Fruit fly (Drosophila melanogaster) whole organism, embryonic: Measurements from ENCODE around the gene Cby.

Experiments
- CG10366 ChIP-seq: fragments of 200-800 bp; sonication (Bioruptor generic); IDR thresholded peaks from 2 replicates; pipeline ENCODE4 v1.3.6; 2022; ENCODE audit warnings: missing biosample characterization, missing genetic modification characterization
- CG12236 ChIP-seq: fragments of 200-800 bp; sonication (Bioruptor generic); optimal IDR thresholded peaks from 2 replicates; lab custom pipeline; 2016; ENCODE audit warnings: missing biosample characterization, missing genetic modification characterization
- CG1233 ChIP-seq: fragments of 200-800 bp; sonication (Bioruptor generic); optimal IDR thresholded peaks from 4 replicates; lab custom pipeline; 2018; ENCODE audit warnings: missing biosample characterization, mild to moderate bottlenecking, missing genetic modification characterization
- CG14710 ChIP-seq: fragments of 200-800 bp; sonication (Bioruptor generic); optimal IDR thresholded peaks from 3 replicates; lab custom pipeline; 2019; ENCODE audit warnings: missing biosample characterization, mild to moderate bottlenecking, missing genetic modification characterization, moderate library complexity
- CG14965 ChIP-seq: fragments of 200-800 bp; sonication (Bioruptor generic); optimal IDR thresholded peaks from 2 replicates; lab custom pipeline; 2016; ENCODE audit warnings: missing biosample characterization, missing genetic modification characterization, borderline replicate concordance
- CG15479 ChIP-seq: fragments of 200-800 bp; sonication (Bioruptor generic); optimal IDR thresholded peaks from 3 replicates; lab custom pipeline; 2019; ENCODE audit warnings: missing biosample characterization, mild to moderate bottlenecking, missing genetic modification characterization, moderate library complexity
- CG15601 ChIP-seq: fragments of 200-800 bp; sonication (Bioruptor generic); optimal IDR thresholded peaks from 3 replicates; lab custom pipeline; 2019; ENCODE audit warnings: missing biosample characterization, mild to moderate bottlenecking, missing genetic modification characterization, moderate library complexity
- CG15696 ChIP-seq: fragments of 200-800 bp; sonication (Bioruptor generic); optimal IDR thresholded peaks from 2 replicates; lab custom pipeline; 2019; ENCODE audit warnings: missing biosample characterization, mild to moderate bottlenecking, missing genetic modification characterization, moderate library complexity
- CG17568 ChIP-seq: fragments of 200-800 bp; sonication (Bioruptor generic); optimal IDR thresholded peaks from 2 replicates; lab custom pipeline; 2018; ENCODE audit warnings: missing biosample characterization, mild to moderate bottlenecking, missing genetic modification characterization, moderate library complexity
- CG17612 ChIP-seq: fragments of 200-800 bp; sonication (Bioruptor generic); IDR thresholded peaks from 2 replicates; pipeline ENCODE4 v1.3.6; 2022; ENCODE audit warnings: missing biosample characterization, missing genetic modification characterization
- CG17802 ChIP-seq: fragments of 200-800 bp; sonication (Bioruptor generic); optimal IDR thresholded peaks from 2 replicates; lab custom pipeline; 2018; ENCODE audit warnings: missing biosample characterization, mild to moderate bottlenecking, missing genetic modification characterization, moderate library complexity
- CG31365 ChIP-seq: fragments of 200-800 bp; sonication (Bioruptor generic); optimal IDR thresholded peaks from 2 replicates; lab custom pipeline; 2018; ENCODE audit warnings: missing biosample characterization, mild to moderate bottlenecking, missing genetic modification characterization
- CG32532 ChIP-seq: fragments of 200-800 bp; sonication (Bioruptor generic); IDR thresholded peaks from 2 replicates; pipeline ENCODE4 v1.3.6; 2022; ENCODE audit warnings: missing biosample characterization, missing genetic modification characterization
- CG32772 ChIP-seq: fragments of 200-800 bp; sonication (Bioruptor generic); IDR thresholded peaks from 2 replicates; pipeline ENCODE4 v1.3.6; 2022; ENCODE audit warnings: missing biosample characterization, missing genetic modification characterization
- CG33557 ChIP-seq: fragments of 200-800 bp; sonication (Bioruptor generic); optimal IDR thresholded peaks from 2 replicates; lab custom pipeline; 2019; ENCODE audit warnings: missing biosample characterization, mild to moderate bottlenecking, missing genetic modification characterization, moderate library complexity
- CG3726 ChIP-seq: fragments of 200-800 bp; sonication (Bioruptor generic); IDR thresholded peaks from 3 replicates; pipeline ENCODE4, ENCODE4 v1.3.6; 2022; ENCODE audit warnings: missing biosample characterization, missing genetic modification characterization
- CG42726 ChIP-seq: fragments of 200-800 bp; sonication (Bioruptor generic); IDR thresholded peaks from 2 replicates; pipeline ENCODE4 v1.3.6; 2022; ENCODE audit warnings: missing biosample characterization, missing genetic modification characterization; ENCODE audit not compliant: partially characterized antibody
- CG4617 ChIP-seq: fragments of 200-800 bp; sonication (Bioruptor generic); optimal IDR thresholded peaks from 3 replicates; lab custom pipeline; 2016; ENCODE audit warnings: missing biosample characterization, missing genetic modification characterization, borderline replicate concordance
- CG6813 ChIP-seq: fragments of 200-800 bp; sonication (Bioruptor generic); optimal IDR thresholded peaks from 2 replicates; lab custom pipeline; 2017; ENCODE audit warnings: missing biosample characterization, missing genetic modification characterization, mild to moderate bottlenecking, moderate library complexity, missing genetic modification reagents
- CG7786 ChIP-seq: fragments of 200-800 bp; sonication (Bioruptor generic); optimal IDR thresholded peaks from 2 replicates; lab custom pipeline; 2016; ENCODE audit warnings: missing biosample characterization, missing genetic modification characterization
- CG8290 ChIP-seq, 3 experiments: fragments of 200-800 bp; sonication (Bioruptor generic); optimal IDR thresholded peaks; 2 replicates each; lab custom pipeline; 2016 to 2019; ENCODE audit warnings: missing biosample characterization in 3 of 3, missing genetic modification characterization in 3 of 3, mild to moderate bottlenecking in 2 of 3, moderate library complexity in 1 of 3
- CG8388 ChIP-seq: fragments of 200-800 bp; sonication (Bioruptor generic); optimal IDR thresholded peaks from 2 replicates; lab custom pipeline; 2019; ENCODE audit warnings: missing biosample characterization, mild to moderate bottlenecking, missing genetic modification characterization, moderate library complexity
- CG9932 ChIP-seq: fragments of 200-800 bp; sonication (Bioruptor generic); IDR thresholded peaks from 2 replicates; pipeline ENCODE4 v1.3.6; 2022; ENCODE audit warnings: missing biosample characterization, missing genetic modification characterization
- Deaf1 ChIP-seq: fragments of 200-800 bp; optimal IDR thresholded peaks from 3 replicates; lab custom pipeline; 2019; ENCODE audit warnings: missing biosample characterization, mild to moderate bottlenecking, missing genetic modification characterization, moderate library complexity
- Drgx ChIP-seq: fragments of 200-800 bp; sonication (Bioruptor generic); IDR thresholded peaks from 2 replicates; pipeline ENCODE4 v1.3.6; 2022; ENCODE audit warnings: missing biosample characterization, missing genetic modification characterization
- Hr51 ChIP-seq, 2 experiments: fragments of 200-800 bp; sonication (Bioruptor generic); optimal IDR thresholded peaks; 2 replicates in 1 of 2; 3 replicates in 1 of 2; lab custom pipeline; 2016 to 2018; ENCODE audit warnings: missing biosample characterization in 2 of 2, missing genetic modification characterization in 2 of 2, mild to moderate bottlenecking in 1 of 2, moderate library complexity in 1 of 2
- MBD-R2 ChIP-seq: fragments of 200-800 bp; sonication (Bioruptor generic); IDR thresholded peaks from 2 replicates; pipeline ENCODE4 v1.3.6; 2022; ENCODE audit warnings: missing biosample characterization, missing genetic modification characterization
- Med ChIP-seq: fragments of 200-800 bp; sonication (Bioruptor generic); peaks from one replicate; lab custom pipeline; 2016; ENCODE audit warnings: missing biosample characterization, missing genetic modification characterization, mild to moderate bottlenecking, inconsistent platforms, moderate library complexity
- NfI ChIP-seq: fragments of 200-800 bp; sonication (Bioruptor generic); optimal IDR thresholded peaks from 3 replicates; lab custom pipeline; 2018; ENCODE audit warnings: missing biosample characterization, mild to moderate bottlenecking, missing genetic modification characterization, moderate library complexity
- PHDP ChIP-seq: fragments of 200-800 bp; sonication (Bioruptor generic); optimal IDR thresholded peaks from 3 replicates; lab custom pipeline; 2018; ENCODE audit warnings: missing biosample characterization, mild to moderate bottlenecking, missing genetic modification characterization, moderate library complexity
- Sin3A ChIP-seq: fragments of >200 bp; optimal IDR thresholded peaks from 2 replicates; lab custom pipeline; 2018
- Spps ChIP-seq: fragments of 200-800 bp; sonication (Bioruptor generic); optimal IDR thresholded peaks from 2 replicates; lab custom pipeline; 2018; ENCODE audit warnings: missing biosample characterization, mild to moderate bottlenecking, missing genetic modification characterization
- eve ChIP-seq, 2 experiments: fragments of >200 bp; optimal IDR thresholded peaks; 2 replicates each; lab custom pipeline; 2017; ENCODE audit warnings: missing biosample characterization in 2 of 2, missing genetic modification characterization in 2 of 2
- exex ChIP-seq: fragments of 200-800 bp; sonication (Bioruptor generic); optimal IDR thresholded peaks from 4 replicates; lab custom pipeline; 2018; ENCODE audit warnings: missing biosample characterization, mild to moderate bottlenecking, missing genetic modification characterization, moderate library complexity
- eyg ChIP-seq: fragments of 200-800 bp; sonication (Bioruptor generic); optimal IDR thresholded peaks from 3 replicates; lab custom pipeline; 2016; ENCODE audit warnings: missing biosample characterization, missing genetic modification characterization
- gce ChIP-seq: fragments of 200-800 bp; sonication (Bioruptor generic); IDR thresholded peaks from 3 replicates; pipeline ENCODE4 v1.3.6; 2022; ENCODE audit warnings: missing biosample characterization, missing genetic modification characterization
- jing ChIP-seq: fragments of 200-800 bp; sonication (Bioruptor generic); optimal IDR thresholded peaks from 2 replicates; lab custom pipeline; 2018; ENCODE audit warnings: missing biosample characterization, mild to moderate bottlenecking, missing genetic modification characterization
- kni ChIP-seq: fragments of 200-800 bp; sonication (Bioruptor generic); optimal IDR thresholded peaks from 3 replicates; lab custom pipeline; 2017; ENCODE audit warnings: mild to moderate bottlenecking, missing biosample characterization, missing genetic modification reagents, missing genetic modification characterization
- nerfin-2 ChIP-seq: fragments of 200-800 bp; sonication (Bioruptor generic); IDR thresholded peaks from 2 replicates; pipeline ENCODE4 v1.3.6; 2022; ENCODE audit warnings: missing biosample characterization, missing genetic modification characterization; ENCODE audit not compliant: partially characterized antibody
- prd ChIP-seq, 3 experiments: fragments of >200 bp in 2 of 3; fragments of 200-800 bp in 1 of 3; sonication (Bioruptor generic) in 1 of 3; optimal IDR thresholded peaks in 2 of 3; IDR thresholded peaks in 1 of 3; 2 replicates in 2 of 3; 3 replicates in 1 of 3; pipeline versions ENCODE4 v1.3.6 to Lab custom; 2017 to 2022; ENCODE audit warnings: missing biosample characterization in 1 of 3, missing genetic modification characterization in 1 of 3
- ranshi ChIP-seq: fragments of 200-800 bp; sonication (Bioruptor generic); IDR thresholded peaks from 2 replicates; pipeline ENCODE4 v1.3.6; 2022; ENCODE audit warnings: missing biosample characterization, missing genetic modification characterization
- row ChIP-seq: fragments of 200-800 bp; sonication (Bioruptor generic); IDR thresholded peaks from 3 replicates; pipeline ENCODE4 v1.3.6; 2022; ENCODE audit warnings: missing biosample characterization, missing genetic modification characterization
- scrt ChIP-seq: fragments of 200-800 bp; sonication (Bioruptor generic); optimal IDR thresholded peaks from 2 replicates; lab custom pipeline; 2018; ENCODE audit warnings: missing biosample characterization, mild to moderate bottlenecking, missing genetic modification characterization, moderate library complexity
- sob ChIP-seq: fragments of 200-800 bp; sonication (Bioruptor generic); IDR thresholded peaks from 2 replicates; pipeline ENCODE4 v1.3.6; 2022; ENCODE audit warnings: missing biosample characterization, missing genetic modification characterization
- tup ChIP-seq: fragments of 200-800 bp; sonication (Bioruptor generic); optimal IDR thresholded peaks from 2 replicates; lab custom pipeline; 2016; ENCODE audit warnings: missing biosample characterization, mild to moderate bottlenecking, missing genetic modification characterization, moderate library complexity
- twi ChIP-seq: fragments of 200-800 bp; optimal IDR thresholded peaks from 2 replicates; lab custom pipeline; 2019; ENCODE audit warnings: missing biosample characterization, mild to moderate bottlenecking, missing genetic modification characterization, moderate library complexity
- wor ChIP-seq: fragments of 200-800 bp; sonication (Bioruptor generic); IDR thresholded peaks from 2 replicates; pipeline ENCODE4 v1.3.6; 2022; ENCODE audit warnings: missing biosample characterization, missing genetic modification characterization
- zfh1 ChIP-seq: fragments of 200-800 bp; sonication (Bioruptor generic); IDR thresholded peaks from 3 replicates; pipeline ENCODE4 v1.3.6; 2022; ENCODE audit warnings: missing biosample characterization, missing genetic modification characterization

The Cby gene

dm6 chr3R:21864484-21864883 is 3.3 kb upstream of the Cby start (continued):
- TF ChIP-seq gce (GFP tag; lab: Robert Waterston, UW) (no peak), eve (GFP tag; optimal IDR thresholded peaks at IDR 0.05; lab: Kevin White, UChicago) (peak in 1 of 2 experiments; percentile 34), CG32532 (GFP tag; lab: Robert Waterston, UW) (no peak), CG17568 (GFP tag; lab: Kevin White, UChicago) (no peak), Deaf1 (tag; lab: Kevin White, UChicago) (no peak), CG7786 (GFP tag; lab: Kevin White, UChicago) (no peak), prd (optimal IDR thresholded peaks at IDR 0.05; lab: Kevin White, UChicago) (no peak), prd (GFP tag; IDR thresholded peaks at IDR 0.05; lab: Robert Waterston, UW) (no peak), Sin3A (lab: Kevin White, UChicago) (no peak), CG8290 (GFP tag; optimal IDR thresholded peaks at IDR 0.05; lab: Kevin White, UChicago) (no peak), CG8290 (tag; optimal IDR thresholded peaks at IDR 0.05; lab: Kevin White, UChicago) (no peak), Med (GFP tag; lab: Kevin White, UChicago) (peak; percentile 49)
- TF ChIP-seq, all 482 proteins: peak for 5

dm6 chr3R:21864992-21865391 is 2.8 kb upstream of the Cby start, which contains the start of gene lsn:
lsn (plus strand) TSS chr3R:21865168.
- TF ChIP-seq CG32772 (GFP tag; lab: Robert Waterston, UW) (no peak), CG33557 (GFP tag; lab: Kevin White, UChicago) (peak; percentile 55), NfI (GFP tag; lab: Kevin White, UChicago) (no peak), CG10366 (GFP tag; lab: Robert Waterston, UW) (no peak), scrt (GFP tag; lab: Kevin White, UChicago) (no peak), Hr51 (GFP tag; optimal IDR thresholded peaks at IDR 0.05; lab: Kevin White, UChicago) (no peak), MBD-R2 (GFP tag; lab: Robert Waterston, UW) (peak; percentile 66; the same call in 1 of the 2 replicates), CG12236 (no peak), tup (GFP tag; lab: Kevin White, UChicago) (no peak), CG17612 (GFP tag; lab: Robert Waterston, UW) (no peak), nerfin-2 (GFP tag; lab: Robert Waterston, UW) (no peak), sob (GFP tag; lab: Robert Waterston, UW) (no peak), CG31365 (tag; lab: Kevin White, UChicago) (no peak), PHDP (peak; percentile 71), gce (GFP tag; lab: Robert Waterston, UW) (no peak), CG14710 (tag; lab: Kevin White, UChicago) (no peak), twi (tag; lab: Kevin White, UChicago) (peak; percentile 15), CG14965 (GFP tag; lab: Kevin White, UChicago) (no peak), CG15696 (tag; lab: Kevin White, UChicago) (no peak), CG4617 (GFP tag; lab: Kevin White, UChicago) (peak; percentile 36), CG6813 (GFP tag; lab: Kevin White, UChicago) (no peak), zfh1 (GFP tag; lab: Robert Waterston, UW) (no peak), exex (tag; lab: Kevin White, UChicago) (no peak), wor (GFP tag; lab: Robert Waterston, UW) (no peak), eyg (GFP tag; lab: Kevin White, UChicago) (no peak), Drgx (GFP tag; lab: Robert Waterston, UW) (no peak), ranshi (GFP tag; lab: Robert Waterston, UW) (no peak), CG17802 (tag; lab: Kevin White, UChicago) (no peak), CG1233 (GFP tag; lab: Kevin White, UChicago) (no peak), CG9932 (GFP tag; lab: Robert Waterston, UW) (no peak), CG3726 (GFP tag; lab: Robert Waterston, UW) (no peak), CG15601 (tag; lab: Kevin White, UChicago) (peak; percentile 59), CG15479 (GFP tag; lab: Kevin White, UChicago) (no peak), Spps (no peak), row (GFP tag; lab: Robert Waterston, UW) (no peak), kni (GFP tag; lab: Kevin White, UChicago) (no peak), CG8388 (no peak), Sin3A (lab: Kevin White, UChicago) (no peak), CG42726 (no peak), jing (GFP tag; lab: Kevin White, UChicago) (no peak)
